Worm (Caenorhabditis elegans) whole organism, early embryonic: Measurements from ENCODE around the gene Y60A3A.24.

Experiments
- B0310.2 ChIP-seq: sonication (generic microtip); optimal IDR thresholded peaks from 2 replicates; lab custom pipeline; 2016; ENCODE audit warnings: mild to moderate bottlenecking, missing genetic modification characterization, missing compliant biosample characterization
- F13C5.2 ChIP-seq: sonication (generic microtip); optimal IDR thresholded peaks from 2 replicates; lab custom pipeline; 2017; ENCODE audit warnings: mild to moderate bottlenecking, missing genetic modification characterization, inconsistent platforms, missing compliant biosample characterization
- aly-1 ChIP-seq: sonication (generic microtip); optimal IDR thresholded peaks from 2 replicates; lab custom pipeline; 2016; ENCODE audit warnings: missing genetic modification characterization, missing compliant biosample characterization
- ama-1 ChIP-seq: fragments of 150-350 bp; optimal IDR thresholded peaks from 2 replicates; lab custom pipeline; 2014
- ceh-13 ChIP-seq: fragments of 200-800 bp; sonication (Bioruptor generic); optimal IDR thresholded peaks from 2 replicates; lab custom pipeline; 2018; ENCODE audit warnings: mild to moderate bottlenecking, missing genetic modification characterization, missing compliant biosample characterization
- ceh-36 ChIP-seq: sonication (generic microtip); optimal IDR thresholded peaks from 2 replicates; lab custom pipeline; 2016; ENCODE audit warnings: missing genetic modification characterization, inconsistent platforms, missing compliant biosample characterization
- ets-7 ChIP-seq: sonication (generic microtip); optimal IDR thresholded peaks from 2 replicates; lab custom pipeline; 2016; ENCODE audit warnings: missing genotype, missing genetic modification characterization, missing compliant biosample characterization
- flt-1 ChIP-seq: fragments of 200-800 bp; sonication (Bioruptor generic); IDR thresholded peaks from 2 replicates; pipeline ENCODE4 v1.3.6; 2022; ENCODE audit warnings: missing genetic modification characterization, missing compliant biosample characterization
- hmbx-1 ChIP-seq: sonication (generic microtip); optimal IDR thresholded peaks from 2 replicates; lab custom pipeline; 2016; ENCODE audit warnings: mild to moderate bottlenecking, missing genetic modification characterization, missing compliant biosample characterization
- hmg-4 ChIP-seq: fragments of 200-800 bp; sonication (Bioruptor generic); optimal IDR thresholded peaks from 2 replicates; lab custom pipeline; 2018; ENCODE audit warnings: mild to moderate bottlenecking, missing genetic modification characterization, missing compliant biosample characterization
- hnd-1 ChIP-seq: sonication (generic microtip); optimal IDR thresholded peaks from 2 replicates; lab custom pipeline; 2016; ENCODE audit warnings: missing genetic modification characterization, missing compliant biosample characterization
- pes-1 ChIP-seq: fragments of 200-800 bp; sonication (Bioruptor generic); IDR thresholded peaks from 2 replicates; pipeline ENCODE4 v1.3.6; 2022; ENCODE audit warnings: missing genetic modification reagents, missing genetic modification characterization, missing compliant biosample characterization
- scrt-1 ChIP-seq: fragments of 200-800 bp; sonication (Bioruptor generic); IDR thresholded peaks from 2 replicates; pipeline ENCODE4 v1.3.6; 2022; ENCODE audit warnings: missing genetic modification characterization, missing compliant biosample characterization
- sea-1 ChIP-seq: fragments of 200-800 bp; sonication (Bioruptor generic); conservative IDR thresholded peaks from 2 replicates; pipeline ENCODE4 v1.3.6; 2022; ENCODE audit warnings: missing genetic modification characterization, missing compliant biosample characterization
- tbx-11 ChIP-seq: fragments of 200-800 bp; sonication (Bioruptor generic); IDR thresholded peaks from 2 replicates; pipeline ENCODE4 v1.3.6; 2022; ENCODE audit warnings: missing genetic modification characterization, missing compliant biosample characterization
- tbx-37 ChIP-seq: fragments of 200-800 bp; sonication (Bioruptor generic); conservative IDR thresholded peaks from 2 replicates; pipeline ENCODE4 v1.3.6; 2022; ENCODE audit warnings: missing genetic modification reagents, missing genetic modification characterization, missing compliant biosample characterization
- tra-4 ChIP-seq: sonication (generic microtip); optimal IDR thresholded peaks from 2 replicates; lab custom pipeline; 2017; ENCODE audit warnings: missing genetic modification characterization, missing compliant biosample characterization

Y60A3A.24 gene

ce11 chrV:19981832-19982462 is at the start of gene Y60A3A.24:
Y60A3A.24 (minus strand) TSS chrV:19981882.
- TF ChIP-seq tra-4 (tag; lab: Kevin White, UChicago) (no peak), F13C5.2 (no peak), aly-1 (tag; lab: Kevin White, UChicago) (no peak), B0310.2 (no peak), ama-1 (lab: Kevin White, UChicago) (no peak), hmg-4 (GFP tag; lab: Kevin White, UChicago) (no peak), sea-1 (no peak), tbx-37 (GFP tag; lab: Robert Waterston, UW) (no peak), ceh-36 (tag; lab: Kevin White, UChicago) (no peak), hnd-1 (tag; lab: Kevin White, UChicago) (no peak)

ce11 chrV:20022996-20023456 is 41.3 kb upstream of the Y60A3A.24 start, which contains the start of gene lgc-55:
lgc-55 (plus strand) TSS chrV:20023046.
- no peak for TF ChIP-seq sea-1
- no peak for TF ChIP-seq B0310.2
- TF ChIP-seq ama-1 (lab: Kevin White, UChicago), result no peak
- no peak for TF ChIP-seq tra-4 (tag; lab: Kevin White, UChicago)
- TF ChIP-seq scrt-1 (GFP tag; lab: Robert Waterston, UW), result no peak
- no peak for TF ChIP-seq hmg-4 (GFP tag; lab: Kevin White, UChicago)
- TF ChIP-seq tbx-37 (GFP tag; lab: Robert Waterston, UW), result no peak
- no peak for TF ChIP-seq hmbx-1 (tag; lab: Kevin White, UChicago)
- no peak for TF ChIP-seq ets-7 (tag; lab: Kevin White, UChicago)
- TF ChIP-seq flt-1, result no peak

ce11 chrV:20021347-20021746 is 39.7 kb upstream of the Y60A3A.24 start:
- TF ChIP-seq flt-1 (no peak), B0310.2 (no peak), tra-4 (tag; lab: Kevin White, UChicago) (no peak)

- TF ChIP-seq hmbx-1 (tag; lab: Kevin White, UChicago) (no peak), hmg-4 (GFP tag; lab: Kevin White, UChicago) (no peak), F13C5.2 (no peak), tbx-11 (GFP tag; lab: Robert Waterston, UW) (no peak), ets-7 (tag; lab: Kevin White, UChicago) (no peak), B0310.2 (no peak), sea-1 (no peak), tra-4 (tag; lab: Kevin White, UChicago) (no peak), aly-1 (tag; lab: Kevin White, UChicago) (no peak), scrt-1 (GFP tag; lab: Robert Waterston, UW) (no peak), tbx-37 (GFP tag; lab: Robert Waterston, UW) (no peak), ceh-13 (no peak)
These were observed 30.0 kb upstream of the Y60A3A.24 start, which contains the start of gene Y60A3A.21 for ce11 chrV:20011654-20012053. Y60A3A.21 (plus strand) TSS chrV:20011954.

ce11 chrV:20011199-20011598 is 29.5 kb upstream of the Y60A3A.24 start:
- no peak for TF ChIP-seq ceh-36 (tag; lab: Kevin White, UChicago)
- no peak for TF ChIP-seq ceh-13
- TF ChIP-seq tra-4 (tag; lab: Kevin White, UChicago), result no peak
- no peak for TF ChIP-seq tbx-11 (GFP tag; lab: Robert Waterston, UW)
- TF ChIP-seq scrt-1 (GFP tag; lab: Robert Waterston, UW), result no peak
- no peak for TF ChIP-seq hmg-4 (GFP tag; lab: Kevin White, UChicago)
- TF ChIP-seq pes-1 (GFP tag; lab: Robert Waterston, UW), result no peak
- no peak for TF ChIP-seq F13C5.2
- no peak for TF ChIP-seq ets-7 (tag; lab: Kevin White, UChicago)
- no peak for TF ChIP-seq hnd-1 (tag; lab: Kevin White, UChicago)
- no peak for TF ChIP-seq ama-1 (lab: Kevin White, UChicago)
- no peak for TF ChIP-seq B0310.2
- no peak for TF ChIP-seq aly-1 (tag; lab: Kevin White, UChicago)
- no peak for TF ChIP-seq tbx-37 (GFP tag; lab: Robert Waterston, UW)
- TF ChIP-seq hmbx-1 (tag; lab: Kevin White, UChicago), result no peak
- TF ChIP-seq flt-1, result no peak
- no peak for TF ChIP-seq sea-1

- TF ChIP-seq hnd-1 (tag; lab: Kevin White, UChicago), result no peak
- no peak for TF ChIP-seq ceh-13
- no peak for TF ChIP-seq aly-1 (tag; lab: Kevin White, UChicago)
These were observed 25.8 kb upstream of the Y60A3A.24 start, which contains the start of gene Y60A3A.23 for ce11 chrV:20007470-20007869. Y60A3A.23 (plus strand) TSS chrV:20007770.

- peak; percentile 61 for TF ChIP-seq hmg-4 (GFP tag; lab: Kevin White, UChicago)
- no peak for TF ChIP-seq B0310.2
- peak; percentile 52 for TF ChIP-seq F13C5.2
These were observed 24.0 kb upstream of the Y60A3A.24 start for ce11 chrV:20005724-20006132.

- TF ChIP-seq hnd-1 (tag; lab: Kevin White, UChicago) (no peak), aly-1 (tag; lab: Kevin White, UChicago) (no peak), ceh-36 (tag; lab: Kevin White, UChicago) (no peak), flt-1 (no peak), ets-7 (tag; lab: Kevin White, UChicago) (no peak), tbx-37 (GFP tag; lab: Robert Waterston, UW) (no peak), F13C5.2 (no peak), B0310.2 (no peak), tra-4 (tag; lab: Kevin White, UChicago) (no peak)
These were observed 22.7 kb upstream of the Y60A3A.24 start, which contains the start of gene unc-51 for ce11 chrV:20004385-20004784. unc-51 (minus strand) TSS chrV:20004485.
